Fruit fly (Drosophila melanogaster) whole organism, embryonic: ENCODE data around the gene Gr2a.

Source experiments
- Antp ChIP-seq: fragments of 200-800 bp; sonication (Bioruptor generic); optimal IDR thresholded peaks from 3 replicates; lab custom pipeline; 2016; ENCODE audit warnings: missing biosample characterization, missing genetic modification characterization
- CG10267 ChIP-seq: fragments of 200-800 bp; sonication (Bioruptor generic); optimal IDR thresholded peaks from 2 replicates; lab custom pipeline; 2018; ENCODE audit warnings: missing biosample characterization, mild to moderate bottlenecking, missing genetic modification characterization, moderate library complexity
- CG10366 ChIP-seq: fragments of 200-800 bp; sonication (Bioruptor generic); IDR thresholded peaks from 2 replicates; pipeline ENCODE4 v1.3.6; 2022; ENCODE audit warnings: missing biosample characterization, missing genetic modification characterization
- CG10654 ChIP-seq: fragments of 200-800 bp; sonication (Bioruptor generic); optimal IDR thresholded peaks from 2 replicates; lab custom pipeline; 2016; ENCODE audit warnings: missing biosample characterization, missing genetic modification characterization
- CG11723 ChIP-seq: fragments of 200-800 bp; sonication (Bioruptor generic); optimal IDR thresholded peaks from 2 replicates; lab custom pipeline; 2017; ENCODE audit warnings: missing biosample characterization, mild to moderate bottlenecking, missing genetic modification characterization
- CG12155 ChIP-seq: fragments of 200-800 bp; sonication (Bioruptor generic); optimal IDR thresholded peaks from 3 replicates; lab custom pipeline; 2016; ENCODE audit warnings: missing biosample characterization, missing genetic modification characterization
- CG12659 ChIP-seq: fragments of 200-800 bp; sonication (Bioruptor generic); optimal IDR thresholded peaks from 3 replicates; lab custom pipeline; 2017; ENCODE audit warnings: mild to moderate bottlenecking, missing biosample characterization, missing genetic modification reagents, missing genetic modification characterization
- CG12744 ChIP-seq: fragments of 200-800 bp; sonication (Bioruptor generic); optimal IDR thresholded peaks from 2 replicates; lab custom pipeline; 2016; ENCODE audit warnings: missing biosample characterization, missing genetic modification characterization
- CG14710 ChIP-seq: fragments of 200-800 bp; sonication (Bioruptor generic); optimal IDR thresholded peaks from 3 replicates; lab custom pipeline; 2019; ENCODE audit warnings: missing biosample characterization, mild to moderate bottlenecking, missing genetic modification characterization, moderate library complexity
- CG17186 ChIP-seq: fragments of 200-800 bp; sonication (Bioruptor generic); optimal IDR thresholded peaks from 3 replicates; lab custom pipeline; 2017; ENCODE audit warnings: missing biosample characterization, missing genetic modification reagents, missing genetic modification characterization
- CG1832 ChIP-seq: fragments of 200-800 bp; sonication (Bioruptor generic); optimal IDR thresholded peaks from 2 replicates; lab custom pipeline; 2017; ENCODE audit warnings: missing biosample characterization, mild to moderate bottlenecking, missing genetic modification characterization, inconsistent platforms
- CG18599 ChIP-seq: fragments of 200-800 bp; sonication (Bioruptor generic); optimal IDR thresholded peaks from 3 replicates; lab custom pipeline; 2017; ENCODE audit warnings: missing biosample characterization, missing genetic modification characterization, mild to moderate bottlenecking, moderate library complexity, missing genetic modification reagents
- CG2120 ChIP-seq: fragments of 200-800 bp; sonication (Bioruptor generic); optimal IDR thresholded peaks from 3 replicates; lab custom pipeline; 2016; ENCODE audit warnings: missing biosample characterization, missing genetic modification characterization
- CG32772 ChIP-seq: fragments of 200-800 bp; sonication (Bioruptor generic); IDR thresholded peaks from 2 replicates; pipeline ENCODE4 v1.3.6; 2022; ENCODE audit warnings: missing biosample characterization, missing genetic modification characterization
- CG4730 ChIP-seq: fragments of 200-800 bp; sonication (Bioruptor generic); IDR thresholded peaks from 2 replicates; pipeline ENCODE4 v1.3.6; 2022; ENCODE audit warnings: missing biosample characterization, missing genetic modification characterization
- CG8944 ChIP-seq: fragments of 200-800 bp; sonication (Bioruptor generic); optimal IDR thresholded peaks from 3 replicates; lab custom pipeline; 2016; ENCODE audit warnings: missing biosample characterization, missing genetic modification characterization
- CG9797 ChIP-seq: fragments of 200-800 bp; sonication (Bioruptor generic); optimal IDR thresholded peaks from 3 replicates; lab custom pipeline; 2018; ENCODE audit warnings: missing biosample characterization, mild to moderate bottlenecking, missing genetic modification characterization
- CG9876 ChIP-seq: fragments of 200-800 bp; sonication (Bioruptor generic); optimal IDR thresholded peaks from 2 replicates; lab custom pipeline; 2016; ENCODE audit warnings: missing biosample characterization, missing genetic modification characterization
- CoRest ChIP-seq: fragments of 200-800 bp; sonication (Bioruptor generic); optimal IDR thresholded peaks from 3 replicates; lab custom pipeline; 2018; ENCODE audit warnings: missing biosample characterization, mild to moderate bottlenecking, missing genetic modification characterization, moderate library complexity
- Dp ChIP-seq: fragments of 200-800 bp; sonication (Bioruptor generic); optimal IDR thresholded peaks from 2 replicates; lab custom pipeline; 2018; ENCODE audit warnings: missing biosample characterization, mild to moderate bottlenecking, missing genetic modification characterization, moderate library complexity
- GATAe ChIP-seq: fragments of 200-800 bp; sonication (Bioruptor generic); conservative IDR thresholded peaks from 2 replicates; pipeline ENCODE4 v1.3.6; 2022; ENCODE audit warnings: missing biosample characterization, missing genetic modification characterization
- HLH54F ChIP-seq: fragments of 200-800 bp; sonication (Bioruptor generic); optimal IDR thresholded peaks from 3 replicates; lab custom pipeline; 2016; ENCODE audit warnings: missing biosample characterization, missing genetic modification characterization
- HLHmδ ChIP-seq: fragments of 200-800 bp; sonication (Bioruptor generic); optimal IDR thresholded peaks from 2 replicates; lab custom pipeline; 2018; ENCODE audit warnings: missing biosample characterization, mild to moderate bottlenecking, missing genetic modification characterization, moderate library complexity
- Ravus ChIP-seq: fragments of 200-800 bp; sonication (Bioruptor generic); IDR thresholded peaks from 2 replicates; pipeline ENCODE4 v1.3.6; 2022; ENCODE audit warnings: missing biosample characterization, missing genetic modification characterization
- al ChIP-seq: fragments of 200-800 bp; sonication (Bioruptor generic); IDR thresholded peaks from 2 replicates; pipeline ENCODE4 v1.3.6; 2022; ENCODE audit warnings: missing biosample characterization, missing genetic modification characterization
- amos ChIP-seq: fragments of 200-800 bp; sonication (Bioruptor generic); IDR thresholded peaks from 2 replicates; pipeline ENCODE4 v1.3.6; 2022; ENCODE audit warnings: missing biosample characterization, missing genetic modification characterization; ENCODE audit not compliant: partially characterized antibody
- bab2 ChIP-seq: fragments of 200-800 bp; sonication (Bioruptor generic); optimal IDR thresholded peaks from 2 replicates; lab custom pipeline; 2016; ENCODE audit warnings: missing biosample characterization, missing genetic modification characterization
- disco-r ChIP-seq: fragments of 200-800 bp; sonication (Bioruptor generic); optimal IDR thresholded peaks from 2 replicates; lab custom pipeline; 2016; ENCODE audit warnings: missing biosample characterization, missing genetic modification characterization
- dpn ChIP-seq, 2 experiments: fragments of 200-800 bp; sonication (Bioruptor generic); optimal IDR thresholded peaks; 3 replicates each; lab custom pipeline; 2016; ENCODE audit warnings: missing biosample characterization in 2 of 2, missing genetic modification characterization in 2 of 2
- ems ChIP-seq: fragments of 200-800 bp; sonication (Bioruptor generic); optimal IDR thresholded peaks from 3 replicates; lab custom pipeline; 2016; ENCODE audit warnings: missing biosample characterization, missing genetic modification characterization
- esg ChIP-seq: fragments of 200-800 bp; sonication (Bioruptor generic); conservative IDR thresholded peaks from 2 replicates; pipeline ENCODE4 v1.3.6; 2022; ENCODE audit warnings: missing biosample characterization, missing genetic modification characterization
- gfzf ChIP-seq: fragments of 200-800 bp; sonication (Bioruptor generic); optimal IDR thresholded peaks from 2 replicates; lab custom pipeline; 2016; ENCODE audit warnings: missing biosample characterization, mild to moderate bottlenecking, missing genetic modification characterization, moderate library complexity
- hkb ChIP-seq, 2 experiments: fragments of 200-800 bp in 1 of 2; fragments of >200 bp in 1 of 2; sonication (Bioruptor generic) in 1 of 2; IDR thresholded peaks in 1 of 2; optimal IDR thresholded peaks in 1 of 2; 2 replicates each; pipeline versions ENCODE4 v1.3.6 to Lab custom; 2017 to 2022; ENCODE audit warnings: missing biosample characterization in 1 of 2, missing genetic modification characterization in 1 of 2
- ind ChIP-seq: fragments of 200-800 bp; sonication (Bioruptor generic); optimal IDR thresholded peaks from 3 replicates; lab custom pipeline; 2016; ENCODE audit warnings: missing biosample characterization, missing genetic modification characterization
- jumu ChIP-seq: fragments of 200-800 bp; sonication (Bioruptor generic); optimal IDR thresholded peaks from 3 replicates; lab custom pipeline; 2016; ENCODE audit warnings: missing biosample characterization, missing genetic modification characterization
- kah ChIP-seq: fragments of 200-800 bp; sonication (Bioruptor generic); optimal IDR thresholded peaks from 2 replicates; lab custom pipeline; 2018; ENCODE audit warnings: missing biosample characterization, mild to moderate bottlenecking, missing genetic modification characterization
- kni ChIP-seq: fragments of 200-800 bp; sonication (Bioruptor generic); optimal IDR thresholded peaks from 3 replicates; lab custom pipeline; 2017; ENCODE audit warnings: mild to moderate bottlenecking, missing biosample characterization, missing genetic modification reagents, missing genetic modification characterization
- lbe ChIP-seq: fragments of 200-800 bp; sonication (Bioruptor generic); optimal IDR thresholded peaks from 2 replicates; lab custom pipeline; 2016; ENCODE audit warnings: missing biosample characterization, mild to moderate bottlenecking, missing genetic modification characterization
- nmo ChIP-seq: fragments of 200-800 bp; sonication (Bioruptor generic); optimal IDR thresholded peaks from 2 replicates; lab custom pipeline; 2018; ENCODE audit warnings: missing biosample characterization, mild to moderate bottlenecking, missing genetic modification characterization, moderate library complexity
- odd ChIP-seq: fragments of 200-800 bp; sonication (Bioruptor generic); optimal IDR thresholded peaks from 2 replicates; lab custom pipeline; 2017; ENCODE audit warnings: missing biosample characterization, mild to moderate bottlenecking, missing genetic modification characterization
- pita ChIP-seq: fragments of 200-800 bp; sonication (Bioruptor generic); optimal IDR thresholded peaks from 2 replicates; lab custom pipeline; 2017; ENCODE audit warnings: missing biosample characterization, mild to moderate bottlenecking, missing genetic modification characterization
- row ChIP-seq: fragments of 200-800 bp; sonication (Bioruptor generic); IDR thresholded peaks from 3 replicates; pipeline ENCODE4 v1.3.6; 2022; ENCODE audit warnings: missing biosample characterization, missing genetic modification characterization
- slbo ChIP-seq: fragments of 200-800 bp; sonication (Bioruptor generic); IDR thresholded peaks from 2 replicates; pipeline ENCODE4 v1.3.6; 2022; ENCODE audit warnings: missing biosample characterization, missing genetic modification characterization
- slp2 ChIP-seq: fragments of 200-800 bp; sonication (Bioruptor generic); optimal IDR thresholded peaks from 2 replicates; lab custom pipeline; 2016; ENCODE audit warnings: missing biosample characterization, missing genetic modification characterization
- sug ChIP-seq: fragments of 200-800 bp; optimal IDR thresholded peaks from 2 replicates; lab custom pipeline; 2019; ENCODE audit warnings: missing biosample characterization, mild to moderate bottlenecking, missing genetic modification characterization, moderate library complexity
- tna ChIP-seq: fragments of 200-800 bp; sonication (Bioruptor generic); IDR thresholded peaks from 2 replicates; pipeline ENCODE4 v1.3.6; 2022; ENCODE audit warnings: missing biosample characterization, missing genetic modification characterization; ENCODE audit not compliant: partially characterized antibody
- usp ChIP-seq: fragments of >200 bp; optimal IDR thresholded peaks from 2 replicates; lab custom pipeline; 2017; ENCODE audit warnings: missing biosample characterization, missing genetic modification characterization
- zen2 ChIP-seq: fragments of 200-800 bp; sonication (Bioruptor generic); IDR thresholded peaks from 3 replicates; pipeline ENCODE4 v1.3.6; 2022; ENCODE audit warnings: missing biosample characterization, missing genetic modification characterization; ENCODE audit not compliant: partially characterized antibody

Gr2a gene

dm6 chrX:1478276-1479122 is 26.3 kb downstream of the Gr2a start, which contains the start of gene rush (continued):
- TF ChIP-seq CG12744 (no peak), jumu (GFP tag; lab: Kevin White, UChicago) (peak; percentile 15), pita (GFP tag; lab: Kevin White, UChicago) (no peak), CG2120 (GFP tag; lab: Kevin White, UChicago) (peak; percentile 65), Antp (GFP tag; lab: Kevin White, UChicago) (peak; percentile 40), CG32772 (peak; percentile 28; the same call in 1 of the 2 replicates), row (peak; percentile 63), CG11723 (GFP tag; lab: Kevin White, UChicago) (peak; percentile 6), Ravus (GFP tag; lab: Robert Waterston, UW) (no peak), tna (GFP tag; lab: Robert Waterston, UW) (no peak), GATAe (GFP tag; lab: Robert Waterston, UW) (no peak), kni (peak; percentile 5), slbo (GFP tag; lab: Robert Waterston, UW) (peak; percentile 74), CG18599 (GFP tag; lab: Kevin White, UChicago) (peak; percentile 41), esg (no peak), HLHmδ (GFP tag; lab: Kevin White, UChicago) (peak; percentile 53), ems (GFP tag; lab: Kevin White, UChicago) (peak; percentile 13), ind (GFP tag; lab: Kevin White, UChicago) (peak; percentile 25), CG14710 (tag; lab: Kevin White, UChicago) (peak; percentile 43), lbe (GFP tag; lab: Kevin White, UChicago) (no peak), CG10267 (tag; lab: Kevin White, UChicago) (peak; percentile 91), CG9876 (GFP tag; lab: Kevin White, UChicago) (peak; percentile 20), usp (GFP tag; lab: Kevin White, UChicago) (no peak), dpn (GFP tag; optimal IDR thresholded peaks at IDR 0.05; lab: Kevin White, UChicago) (peak; percentile 13 to 27), hkb (optimal IDR thresholded peaks at IDR 0.05; lab: Kevin White, UChicago) (no peak), hkb (GFP tag; IDR thresholded peaks at IDR 0.05; lab: Robert Waterston, UW) (no peak), CG12155 (GFP tag; lab: Kevin White, UChicago) (peak; percentile 37), sug (peak; percentile 38), CG8944 (GFP tag; lab: Kevin White, UChicago) (peak; percentile 57), CG12659 (GFP tag; lab: Kevin White, UChicago) (peak; percentile 58), al (GFP tag; lab: Robert Waterston, UW) (peak; percentile 41; the same call in 1 of the 2 replicates), HLH54F (peak; percentile 24), kah (GFP tag; lab: Kevin White, UChicago) (no peak), CG1832 (GFP tag; lab: Kevin White, UChicago) (peak; percentile 73), CG4730 (GFP tag; lab: Robert Waterston, UW) (no peak), odd (GFP tag; lab: Kevin White, UChicago) (no peak), CG10654 (GFP tag; lab: Kevin White, UChicago) (no peak), nmo (peak; percentile 5), CoRest (tag; lab: Kevin White, UChicago) (peak; percentile 44), gfzf (GFP tag; lab: Kevin White, UChicago) (peak; percentile 85), Dp (GFP tag; lab: Kevin White, UChicago) (peak; percentile 61), amos (0 out of 2 replicates have a peak, but pooled peaks have one; percentile 17), CG9797 (GFP tag; lab: Kevin White, UChicago) (peak; percentile 80), zen2 (GFP tag; lab: Robert Waterston, UW) (no peak), slp2 (GFP tag; lab: Kevin White, UChicago) (peak; percentile 16), CG10366 (peak; percentile 48), disco-r (GFP tag; lab: Kevin White, UChicago) (no peak), bab2 (GFP tag; lab: Kevin White, UChicago) (peak; percentile 16), CG17186 (peak; percentile 81)
